Worm (Caenorhabditis elegans) whole organism, L3 larva: ENCODE results near the gene F13H10.9.
A peak's percentile ranks its signal among the peaks of the same experiment; 100 is the strongest.

Source experiments
- R02D3.7 ChIP-seq: fragments of 150-350 bp; optimal IDR thresholded peaks from 2 replicates; lab custom pipeline; 2014; ENCODE audit warnings: missing biosample characterization, missing genetic modification characterization
- aly-2 ChIP-seq: fragments of 150-350 bp; optimal IDR thresholded peaks from 2 replicates; lab custom pipeline; 2014; ENCODE audit warnings: missing biosample characterization, missing genetic modification characterization
- ama-1 ChIP-seq: fragments of 150-350 bp; optimal IDR thresholded peaks from 2 replicates; lab custom pipeline; 2018
- ceh-28 ChIP-seq: fragments of 150-350 bp; optimal IDR thresholded peaks from 2 replicates; lab custom pipeline; 2014; ENCODE audit warnings: missing biosample characterization, missing genetic modification reagents, missing genetic modification characterization
- ceh-9 ChIP-seq: sonication (generic microtip); optimal IDR thresholded peaks from 2 replicates; lab custom pipeline; 2018; ENCODE audit warnings: missing biosample characterization, missing genetic modification characterization
- daf-12 ChIP-seq: fragments of 150-350 bp; optimal IDR thresholded peaks from 2 replicates; lab custom pipeline; 2014; ENCODE audit warnings: missing biosample characterization, missing genetic modification reagents, missing genetic modification characterization
- egl-5 ChIP-seq: fragments of 150-350 bp; optimal IDR thresholded peaks from 2 replicates; lab custom pipeline; 2017; ENCODE audit warnings: missing biosample characterization, missing genetic modification reagents, missing genetic modification characterization, inconsistent platforms
- elt-1 ChIP-seq: fragments of 150-350 bp; optimal IDR thresholded peaks from 2 replicates; lab custom pipeline; 2014; ENCODE audit warnings: missing biosample characterization, missing genetic modification characterization
- elt-2 ChIP-seq: sonication (generic microtip); optimal IDR thresholded peaks from 2 replicates; lab custom pipeline; 2016; ENCODE audit warnings: missing genetic modification reagents, mild to moderate bottlenecking, missing genetic modification characterization, missing compliant biosample characterization
- elt-3 ChIP-seq, 3 experiments: fragments of 150-350 bp in 1 of 3; sonication (generic microtip) in 2 of 3; optimal IDR thresholded peaks; 2 replicates in 2 of 3; 4 replicates in 1 of 3; lab custom pipeline; 2014 to 2017; ENCODE audit warnings: missing biosample characterization in 3 of 3, missing genetic modification characterization in 3 of 3
- eor-1 ChIP-seq, 2 experiments: fragments of 150-350 bp; optimal IDR thresholded peaks; 2 replicates each; lab custom pipeline; 2014 to 2018; ENCODE audit warnings: missing biosample characterization in 2 of 2, missing genetic modification characterization in 2 of 2
- fkh-2 ChIP-seq: fragments of 150-350 bp; optimal IDR thresholded peaks from 2 replicates; lab custom pipeline; 2014; ENCODE audit warnings: missing biosample characterization, missing genetic modification reagents, missing genetic modification characterization
- fos-1 ChIP-seq: fragments of 150-350 bp; optimal IDR thresholded peaks from 2 replicates; lab custom pipeline; 2014; ENCODE audit warnings: missing biosample characterization, missing genetic modification characterization
- hmg-11 ChIP-seq: sonication (generic microtip); optimal IDR thresholded peaks from 2 replicates; lab custom pipeline; 2016; ENCODE audit warnings: missing genetic modification characterization, missing compliant biosample characterization
- jun-1 ChIP-seq: fragments of 150-350 bp; optimal IDR thresholded peaks from 2 replicates; lab custom pipeline; 2014; ENCODE audit warnings: missing biosample characterization, missing genetic modification reagents, missing genetic modification characterization
- lin-15B ChIP-seq: fragments of 150-350 bp; optimal IDR thresholded peaks from 2 replicates; lab custom pipeline; 2014; ENCODE audit warnings: missing biosample characterization, missing genetic modification characterization
- lin-39 ChIP-seq: fragments of 150-350 bp; optimal IDR thresholded peaks from 2 replicates; lab custom pipeline; 2018; ENCODE audit warnings: missing biosample characterization, missing genetic modification reagents, missing genetic modification characterization
- nfya-1 ChIP-seq: sonication (generic microtip); optimal IDR thresholded peaks from 2 replicates; lab custom pipeline; 2017; ENCODE audit warnings: missing genetic modification characterization, mild to moderate bottlenecking, missing compliant biosample characterization, antibody characterized with exemption, moderate library complexity; ENCODE audit not compliant: insufficient read depth
- nhr-11 ChIP-seq: fragments of 150-350 bp; optimal IDR thresholded peaks from 2 replicates; lab custom pipeline; 2014; ENCODE audit warnings: missing biosample characterization, missing genetic modification characterization
- nhr-12 ChIP-seq: fragments of 150-350 bp; optimal IDR thresholded peaks from 2 replicates; lab custom pipeline; 2014; ENCODE audit warnings: missing biosample characterization, missing genetic modification characterization
- nhr-23 ChIP-seq: fragments of 150-350 bp; optimal IDR thresholded peaks from 2 replicates; lab custom pipeline; 2014; ENCODE audit warnings: missing biosample characterization, missing genetic modification reagents, missing genetic modification characterization
- nhr-25 ChIP-seq: sonication (generic microtip); optimal IDR thresholded peaks from 2 replicates; lab custom pipeline; 2017; ENCODE audit warnings: missing biosample characterization, missing genetic modification characterization
- nhr-28 ChIP-seq: fragments of 150-350 bp; optimal IDR thresholded peaks from 2 replicates; lab custom pipeline; 2014; ENCODE audit warnings: missing biosample characterization, missing genetic modification characterization
- nhr-43 ChIP-seq: sonication (generic microtip); optimal IDR thresholded peaks from 2 replicates; lab custom pipeline; 2016; ENCODE audit warnings: mild to moderate bottlenecking, missing genetic modification characterization, missing compliant biosample characterization; ENCODE audit not compliant: poor library complexity, severe bottlenecking
- nhr-76 ChIP-seq: fragments of 150-350 bp; sonication (generic microtip); optimal IDR thresholded peaks from 5 replicates; lab custom pipeline; 2014; ENCODE audit warnings: missing biosample characterization, missing genetic modification characterization
- nhr-77 ChIP-seq: fragments of 150-350 bp; optimal IDR thresholded peaks from 2 replicates; lab custom pipeline; 2014; ENCODE audit warnings: missing biosample characterization, missing genetic modification characterization
- pha-4 ChIP-seq: fragments of 150-350 bp; optimal IDR thresholded peaks from 2 replicates; lab custom pipeline; 2014; ENCODE audit warnings: missing biosample characterization, missing genetic modification reagents, missing genetic modification characterization
- pqm-1 ChIP-seq: fragments of 150-350 bp; optimal IDR thresholded peaks from 2 replicates; lab custom pipeline; 2017; ENCODE audit warnings: missing biosample characterization, missing genetic modification characterization, inconsistent platforms
- sea-2 ChIP-seq: fragments of 150-350 bp; sonication (generic microtip); optimal IDR thresholded peaks from 4 replicates; lab custom pipeline; 2014; ENCODE audit warnings: missing biosample characterization, missing genetic modification reagents, missing genetic modification characterization
- snpc-4 ChIP-seq: fragments of 150-350 bp; optimal IDR thresholded peaks from 2 replicates; lab custom pipeline; 2014; ENCODE audit warnings: missing biosample characterization, missing genetic modification characterization
- tbx-2 ChIP-seq: sonication (generic microtip); optimal IDR thresholded peaks from 2 replicates; lab custom pipeline; 2016; ENCODE audit warnings: mild to moderate bottlenecking, missing genetic modification characterization, missing compliant biosample characterization
- unc-39 ChIP-seq: sonication (generic microtip); optimal IDR thresholded peaks from 4 replicates; lab custom pipeline; 2017; ENCODE audit warnings: missing biosample characterization, missing genetic modification characterization
- unc-62 ChIP-seq: fragments of 150-350 bp; sonication (generic microtip); optimal IDR thresholded peaks from 4 replicates; lab custom pipeline; 2014; ENCODE audit warnings: missing biosample characterization, missing genetic modification reagents, missing genetic modification characterization
- zag-1 ChIP-seq: fragments of 150-350 bp; optimal IDR thresholded peaks from 2 replicates; lab custom pipeline; 2014; ENCODE audit warnings: missing biosample characterization, missing genetic modification characterization
- ztf-11 ChIP-seq: fragments of 150-350 bp; optimal IDR thresholded peaks from 2 replicates; lab custom pipeline; 2014; ENCODE audit warnings: missing biosample characterization, missing genetic modification characterization
- ztf-4 ChIP-seq: fragments of 150-350 bp; optimal IDR thresholded peaks from 2 replicates; lab custom pipeline; 2014; ENCODE audit warnings: missing biosample characterization, missing genetic modification characterization

The F13H10.9 gene

DNA sequence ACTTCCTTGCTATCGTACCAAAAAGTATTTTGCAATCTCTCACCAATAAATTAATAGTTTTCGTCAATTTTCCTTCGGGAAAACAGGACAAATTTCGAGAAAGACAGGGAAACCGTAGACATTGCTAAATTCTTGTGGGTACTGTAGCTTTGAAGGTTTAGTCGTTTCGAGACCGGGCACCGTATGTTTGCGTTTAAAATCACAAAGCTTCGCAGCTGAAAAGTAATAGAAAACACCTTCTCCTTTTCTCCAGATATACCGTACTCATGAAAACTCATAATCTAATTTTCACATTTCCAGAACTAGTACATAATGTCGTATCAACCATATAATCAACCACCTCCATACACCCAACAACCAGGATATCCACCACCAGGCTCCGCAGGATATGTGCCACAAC, 7.3 kb downstream of the F13H10.9 start, which contains the start of gene F13H10.6:
Gene F13H10.6 (plus strand): TSS at position 301 of the 400 bp plus-strand sequence.
- TF ChIP-seq nhr-43 (tag; lab: Kevin White, UChicago): no peak
- no peak for TF ChIP-seq pqm-1 (tag; lab: Kevin White, UChicago)
- TF ChIP-seq nhr-11 (tag; lab: Kevin White, UChicago): no peak
- no peak for TF ChIP-seq pha-4 (tag; lab: Kevin White, UChicago)
- no peak for TF ChIP-seq R02D3.7 (tag; lab: Kevin White, UChicago)
- no peak for TF ChIP-seq ceh-28 (tag; lab: Kevin White, UChicago)
- no peak for TF ChIP-seq ama-1 (lab: Kevin White, UChicago)
- no peak for TF ChIP-seq sea-2 (GFP tag; lab: Kevin White, UChicago)
- no peak for TF ChIP-seq tbx-2 (tag; lab: Kevin White, UChicago)
- no peak for TF ChIP-seq aly-2 (tag; lab: Kevin White, UChicago)
- no peak for TF ChIP-seq hmg-11
- TF ChIP-seq ztf-11 (tag; lab: Kevin White, UChicago): no peak

DNA sequence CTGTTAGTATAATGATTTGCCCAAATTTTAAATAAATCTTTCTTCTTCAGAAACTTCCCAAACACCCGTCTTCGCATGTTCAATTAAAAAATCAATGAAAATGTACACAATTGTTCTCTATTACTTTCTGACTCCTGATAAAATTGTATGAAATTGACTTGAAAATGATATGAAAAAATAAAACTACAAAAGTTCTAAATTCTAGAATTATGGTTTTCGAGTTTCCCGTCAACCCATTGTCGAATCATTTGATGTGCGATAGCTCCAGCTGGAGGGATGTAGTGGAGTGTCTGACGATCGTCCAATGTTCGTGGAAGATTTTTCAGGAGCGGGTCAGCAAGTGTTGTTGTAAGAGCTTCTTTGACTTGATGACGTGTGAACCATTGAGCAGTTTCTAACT, 8.2 kb downstream of the F13H10.9 start:
- no peak for TF ChIP-seq unc-62 (GFP tag; lab: Kevin White, UChicago)
- no peak for TF ChIP-seq nhr-12
- no peak for TF ChIP-seq ceh-28 (tag; lab: Kevin White, UChicago)
- TF ChIP-seq nhr-43 (tag; lab: Kevin White, UChicago): no peak
- TF ChIP-seq ztf-4: no peak
- TF ChIP-seq ceh-9 (tag; lab: Kevin White, UChicago): no peak
- no peak for TF ChIP-seq R02D3.7 (tag; lab: Kevin White, UChicago)
- TF ChIP-seq egl-5: no peak
- TF ChIP-seq, all 47 proteins: peak for 0

- TF ChIP-seq zag-1 (tag; lab: Kevin White, UChicago) (no peak), nhr-28 (tag; lab: Kevin White, UChicago) (no peak), egl-5 (no peak), eor-1 (tag; optimal IDR thresholded peaks at IDR 0.05; lab: Kevin White, UChicago) (no peak), nhr-43 (tag; lab: Kevin White, UChicago) (no peak), nhr-76 (no peak), hmg-11 (no peak), R02D3.7 (tag; lab: Kevin White, UChicago) (no peak), ztf-11 (tag; lab: Kevin White, UChicago) (no peak), tbx-2 (tag; lab: Kevin White, UChicago) (no peak), elt-3 (tag; optimal IDR thresholded peaks at IDR 0.05; lab: Kevin White, UChicago) (no peak), nhr-77 (no peak)
- TF ChIP-seq, all 47 proteins: peak for 0
These were observed 10.2 kb downstream of the F13H10.9 start, which contains the start of gene ndx-9 for ce11 chrIV:11011920-11012319. TSS of gene ndx-9 (minus strand) at chrIV:11012020.

DNA sequence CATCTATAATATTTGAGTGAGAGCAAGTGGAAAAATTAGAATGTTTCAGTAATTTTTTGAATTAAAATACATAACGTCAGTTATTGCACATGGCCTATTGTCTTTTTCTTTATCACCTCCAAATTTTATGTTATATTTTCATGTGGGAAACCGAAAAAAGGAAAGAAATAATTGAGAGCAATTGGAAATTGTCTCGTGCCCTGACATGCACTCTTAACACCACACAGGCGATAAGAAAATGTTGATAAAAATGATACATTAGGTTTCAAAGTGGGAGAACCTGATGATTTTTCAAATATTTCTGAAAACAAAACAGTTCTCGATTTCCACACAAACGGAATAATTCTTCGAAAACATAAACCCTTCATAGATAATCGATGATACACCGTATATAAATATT, 14.2 kb downstream of the F13H10.9 start, which contains the start of gene F13H10.3:
Gene F13H10.3 (minus strand): TSS at position 73 of the 400 bp plus-strand sequence.
- TF ChIP-seq ztf-4 (no peak), unc-39 (tag; lab: Kevin White, UChicago) (no peak), ceh-28 (tag; lab: Kevin White, UChicago) (no peak), nhr-23 (tag; lab: Kevin White, UChicago) (no peak), fos-1 (tag; lab: Kevin White, UChicago) (no peak), nhr-77 (no peak), snpc-4 (tag; lab: Kevin White, UChicago) (no peak), lin-39 (tag; lab: Kevin White, UChicago) (no peak), elt-2 (tag; lab: Kevin White, UChicago) (peak; percentile 86), jun-1 (tag; lab: Kevin White, UChicago) (no peak), tbx-2 (tag; lab: Kevin White, UChicago) (no peak), elt-3 (tag; optimal IDR thresholded peaks at IDR 0.05; lab: Kevin White, UChicago) (no peak), daf-12 (tag; lab: Kevin White, UChicago) (no peak), pqm-1 (tag; lab: Kevin White, UChicago) (peak; percentile 66), ztf-11 (tag; lab: Kevin White, UChicago) (no peak)
- TF ChIP-seq, all 47 proteins: peak for 2

DNA sequence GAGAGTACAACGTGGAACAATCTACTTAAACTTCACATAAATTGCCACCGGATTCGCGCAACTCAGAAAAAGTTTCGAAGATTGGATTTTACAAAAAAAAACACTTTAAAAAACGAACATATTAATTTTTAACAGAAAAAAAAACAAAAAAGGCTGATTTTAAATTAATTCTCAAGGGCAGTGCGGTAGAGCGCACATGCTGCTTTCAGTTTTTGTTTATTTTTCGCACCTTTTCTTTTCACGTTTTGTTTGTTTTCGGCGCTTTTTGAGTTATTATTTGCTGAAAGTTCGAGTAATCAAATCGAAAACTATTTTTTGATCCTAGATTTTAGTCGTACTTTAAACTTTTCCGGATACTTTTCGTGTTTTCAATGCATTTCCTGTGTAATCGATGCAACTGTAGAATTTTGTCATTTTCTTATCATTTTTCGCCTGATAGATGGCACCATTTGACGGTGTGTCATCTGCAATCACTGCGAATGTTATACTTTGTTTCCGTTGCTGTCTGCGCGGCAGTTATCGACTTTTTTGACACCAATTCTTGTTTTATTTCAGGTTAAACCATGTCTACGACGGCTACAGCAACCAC, 18.3 kb downstream of the F13H10.9 start, which contains the start of gene F13H10.8:
Gene F13H10.8 (plus strand): TSS at position 556 of the 589 bp plus-strand sequence.
- TF ChIP-seq pqm-1 (tag; lab: Kevin White, UChicago) (peak; percentile 3), sea-2 (GFP tag; lab: Kevin White, UChicago) (no peak), nfya-1 (tag; lab: Kevin White, UChicago) (peak; percentile 31), ama-1 (lab: Kevin White, UChicago) (no peak), elt-1 (no peak), fos-1 (tag; lab: Kevin White, UChicago) (no peak), nhr-25 (peak; percentile 21), snpc-4 (tag; lab: Kevin White, UChicago) (peak; percentile 28), ceh-9 (tag; lab: Kevin White, UChicago) (no peak), unc-62 (GFP tag; lab: Kevin White, UChicago) (no peak), pha-4 (tag; lab: Kevin White, UChicago) (peak; percentile 93), nhr-28 (tag; lab: Kevin White, UChicago) (no peak), elt-2 (tag; lab: Kevin White, UChicago) (peak; percentile 76), unc-39 (tag; lab: Kevin White, UChicago) (no peak), aly-2 (tag; lab: Kevin White, UChicago) (no peak), hmg-11 (peak; percentile 58), nhr-43 (tag; lab: Kevin White, UChicago) (no peak), fkh-2 (tag; lab: Kevin White, UChicago) (no peak), lin-15B (peak; percentile 25), zag-1 (tag; lab: Kevin White, UChicago) (no peak)
